Worm (Caenorhabditis elegans) whole organism, midembryonic: ENCODE data around the gene ZK185.4.

Experiments used
- T22C8.4 ChIP-seq: fragments of 200-800 bp; sonication (Bioruptor generic); IDR thresholded peaks from 2 replicates; pipeline ENCODE4 v1.3.6; 2022; ENCODE audit warnings: missing genetic modification characterization, missing compliant biosample characterization
- klf-2 ChIP-seq: fragments of 200-800 bp; sonication (Bioruptor generic); conservative IDR thresholded peaks from 2 replicates; pipeline ENCODE4 v1.3.6; 2022; ENCODE audit warnings: missing genetic modification reagents, missing genetic modification characterization, missing compliant biosample characterization

ce11 chrIV:4524943-4525342 lies 8.0 kb downstream of the ZK185.4 start, which contains the start of gene ZK180.6:
- TF ChIP-seq T22C8.4 (GFP tag; lab: Robert Waterston, UW) (no peak), klf-2 (GFP tag; lab: Robert Waterston, UW) (no peak)
